Worm (Caenorhabditis elegans) whole organism, L2 larva: ENCODE measurements around the gene exc-6.

Source experiments
- ceh-82 ChIP-seq: fragments of 150-350 bp; optimal IDR thresholded peaks from 2 replicates; lab custom pipeline; 2014; ENCODE audit warnings: missing biosample characterization, missing genetic modification characterization
- egl-27 ChIP-seq: sonication (generic microtip); optimal IDR thresholded peaks from 3 replicates; lab custom pipeline; 2017; ENCODE audit warnings: missing biosample characterization, missing genetic modification reagents, missing genetic modification characterization
- fos-1 ChIP-seq: fragments of 150-350 bp; optimal IDR thresholded peaks from 2 replicates; lab custom pipeline; 2014; ENCODE audit warnings: missing biosample characterization, missing genetic modification characterization
- gmeb-1 ChIP-seq: fragments of 150-350 bp; optimal IDR thresholded peaks from 2 replicates; lab custom pipeline; 2014; ENCODE audit warnings: missing biosample characterization, missing genetic modification characterization
- lin-13 ChIP-seq: fragments of 150-350 bp; optimal IDR thresholded peaks from 2 replicates; lab custom pipeline; 2014; ENCODE audit warnings: missing biosample characterization, missing genetic modification reagents, missing genetic modification characterization
- lin-39 ChIP-seq: fragments of 150-350 bp; optimal IDR thresholded peaks from 2 replicates; lab custom pipeline; 2014; ENCODE audit warnings: missing biosample characterization, missing genetic modification reagents, missing genetic modification characterization
- nhr-10 ChIP-seq: sonication (generic microtip); optimal IDR thresholded peaks from 2 replicates; lab custom pipeline; 2017; ENCODE audit warnings: missing biosample characterization, missing genetic modification characterization
- nhr-12 ChIP-seq: fragments of 150-350 bp; optimal IDR thresholded peaks from 2 replicates; lab custom pipeline; 2014; ENCODE audit warnings: missing biosample characterization, missing genetic modification characterization
- nhr-237 ChIP-seq: fragments of 150-350 bp; optimal IDR thresholded peaks from 2 replicates; lab custom pipeline; 2014; ENCODE audit warnings: missing biosample characterization, missing genetic modification characterization
- sma-3 ChIP-seq: sonication (generic microtip); optimal IDR thresholded peaks from 2 replicates; lab custom pipeline; 2016; ENCODE audit warnings: missing genetic modification reagents, missing genetic modification characterization, missing compliant biosample characterization
- snpc-4 ChIP-seq: fragments of 150-350 bp; optimal IDR thresholded peaks from 2 replicates; lab custom pipeline; 2014; ENCODE audit warnings: missing biosample characterization, missing genetic modification characterization
- unc-39 ChIP-seq: fragments of 150-350 bp; optimal IDR thresholded peaks from 2 replicates; lab custom pipeline; 2014; ENCODE audit warnings: missing biosample characterization, missing genetic modification characterization
- zag-1 ChIP-seq: fragments of 150-350 bp; optimal IDR thresholded peaks from 2 replicates; lab custom pipeline; 2014; ENCODE audit warnings: missing biosample characterization, missing genetic modification characterization
- ztf-4 ChIP-seq: fragments of 150-350 bp; optimal IDR thresholded peaks from 2 replicates; lab custom pipeline; 2014; ENCODE audit warnings: missing biosample characterization, missing genetic modification characterization

DNA sequence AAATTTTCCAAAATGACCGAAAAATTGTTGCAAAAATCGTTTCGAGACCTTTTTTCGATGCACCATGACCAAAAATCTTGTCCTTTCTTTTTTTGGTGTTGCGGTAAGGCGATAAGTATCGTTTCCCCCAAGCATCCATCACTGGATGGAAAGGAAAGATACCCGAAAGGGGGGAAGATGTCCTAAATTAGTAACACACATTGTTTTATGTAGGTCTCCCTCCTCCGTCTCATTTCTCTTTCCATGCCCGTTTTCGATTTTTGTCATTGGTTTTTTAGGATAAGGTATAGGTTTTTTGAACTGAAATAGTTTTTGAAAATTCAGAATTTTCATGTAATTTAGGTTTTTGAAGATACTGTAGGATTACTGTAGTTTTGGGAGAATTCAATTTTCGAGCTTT, 46.5 kb downstream of the exc-6 start:
- TF ChIP-seq snpc-4 (tag; lab: Kevin White, UChicago) = no peak
- no peak for TF ChIP-seq sma-3 (GFP tag; lab: Kevin White, UChicago)
- TF ChIP-seq gmeb-1 (tag; lab: Kevin White, UChicago) = no peak
- TF ChIP-seq lin-39 = no peak
- no peak for TF ChIP-seq nhr-237
- no peak for TF ChIP-seq ztf-4 (tag; lab: Kevin White, UChicago)
- no peak for TF ChIP-seq nhr-10 (tag; lab: Kevin White, UChicago)
- TF ChIP-seq lin-13 = no peak
- no peak for TF ChIP-seq unc-39 (tag; lab: Kevin White, UChicago)
- TF ChIP-seq nhr-12 (tag; lab: Kevin White, UChicago) = no peak
- no peak for TF ChIP-seq fos-1 (tag; lab: Kevin White, UChicago)
- no peak for TF ChIP-seq egl-27 (tag; lab: Kevin White, UChicago)
- TF ChIP-seq ceh-82 (tag; lab: Kevin White, UChicago) = no peak
- no peak for TF ChIP-seq zag-1 (tag; lab: Kevin White, UChicago)
